Fruit fly (Drosophila melanogaster) whole organism, adult: ENCODE data around the gene knk.

Experiments used
- CG11617 ChIP-seq: fragments of 200-800 bp; sonication (Bioruptor generic); optimal IDR thresholded peaks from 2 replicates; lab custom pipeline; 2017; ENCODE audit warnings: mild to moderate bottlenecking, missing biosample characterization, missing genetic modification reagents, missing genetic modification characterization
- CG12768 ChIP-seq: fragments of 200-800 bp; sonication (Bioruptor generic); optimal IDR thresholded peaks from 2 replicates; lab custom pipeline; 2017; ENCODE audit warnings: missing biosample characterization, missing genetic modification characterization, mild to moderate bottlenecking, moderate library complexity, missing genetic modification reagents
- CG14711 ChIP-seq: fragments of 200-800 bp; sonication (Bioruptor generic); optimal IDR thresholded peaks from 2 replicates; lab custom pipeline; 2018; ENCODE audit warnings: missing biosample characterization, mild to moderate bottlenecking, missing genetic modification characterization, moderate library complexity
- CG1620 ChIP-seq: fragments of 200-800 bp; sonication (Bioruptor generic); optimal IDR thresholded peaks from 2 replicates; lab custom pipeline; 2016; ENCODE audit warnings: missing biosample characterization, missing genetic modification characterization
- CG33017 ChIP-seq: fragments of 200-800 bp; sonication (Bioruptor generic); optimal IDR thresholded peaks from 2 replicates; lab custom pipeline; 2018; ENCODE audit warnings: missing biosample characterization, mild to moderate bottlenecking, missing genetic modification characterization, moderate library complexity
- CG5204 ChIP-seq: fragments of 200-800 bp; sonication (Bioruptor generic); optimal IDR thresholded peaks from 2 replicates; lab custom pipeline; 2016; ENCODE audit warnings: missing biosample characterization, missing genetic modification characterization
- CG7045 ChIP-seq: fragments of 200-800 bp; sonication (Bioruptor generic); optimal IDR thresholded peaks from 2 replicates; lab custom pipeline; 2017; ENCODE audit warnings: missing biosample characterization, mild to moderate bottlenecking, missing genetic modification characterization
- CG7101 ChIP-seq: fragments of 200-800 bp; sonication (Bioruptor generic); optimal IDR thresholded peaks from 2 replicates; lab custom pipeline; 2018; ENCODE audit warnings: missing biosample characterization, mild to moderate bottlenecking, missing genetic modification characterization, moderate library complexity
- Clk ChIP-seq: fragments of 200-800 bp; sonication (Bioruptor generic); optimal IDR thresholded peaks from 2 replicates; lab custom pipeline; 2017; ENCODE audit warnings: missing biosample characterization, missing genetic modification characterization
- Crg-1 ChIP-seq: fragments of 200-800 bp; sonication (Bioruptor generic); optimal IDR thresholded peaks from 2 replicates; lab custom pipeline; 2016; ENCODE audit warnings: missing biosample characterization, missing genetic modification characterization
- Hr96 ChIP-seq: fragments of 200-800 bp; sonication (Bioruptor generic); optimal IDR thresholded peaks from 2 replicates; lab custom pipeline; 2016; ENCODE audit warnings: missing biosample characterization, missing genetic modification characterization
- Mnt ChIP-seq: fragments of 200-800 bp; sonication (Bioruptor generic); optimal IDR thresholded peaks from 2 replicates; lab custom pipeline; 2016; ENCODE audit warnings: missing biosample characterization, mild to moderate bottlenecking, missing genetic modification characterization
- bab1 ChIP-seq: fragments of 200-800 bp; sonication (Bioruptor generic); optimal IDR thresholded peaks from 3 replicates; lab custom pipeline; 2019; ENCODE audit warnings: missing biosample characterization, mild to moderate bottlenecking, missing genetic modification characterization, moderate library complexity
- cic ChIP-seq: fragments of 200-800 bp; sonication (Bioruptor generic); optimal IDR thresholded peaks from 2 replicates; lab custom pipeline; 2017; ENCODE audit warnings: missing biosample characterization, mild to moderate bottlenecking, missing genetic modification characterization, moderate library complexity
- cnc ChIP-seq, 2 experiments: fragments of >200 bp; optimal IDR thresholded peaks; 2 replicates each; lab custom pipeline; 2017
- kay ChIP-seq: fragments of 200-800 bp; sonication (Bioruptor generic); peaks from one replicate; lab custom pipeline; 2016; ENCODE audit warnings: missing biosample characterization, missing genetic modification characterization, borderline replicate concordance
- ovo ChIP-seq: fragments of 200-800 bp; sonication (Bioruptor generic); optimal IDR thresholded peaks from 2 replicates; lab custom pipeline; 2016; ENCODE audit warnings: missing biosample characterization, missing genetic modification characterization
- pad ChIP-seq: fragments of 200-800 bp; sonication (Bioruptor generic); optimal IDR thresholded peaks from 3 replicates; lab custom pipeline; 2017; ENCODE audit warnings: missing biosample characterization, missing genetic modification characterization, mild to moderate bottlenecking, moderate library complexity, missing genetic modification reagents
- tj ChIP-seq: fragments of 200-800 bp; sonication (Bioruptor generic); optimal IDR thresholded peaks from 3 replicates; lab custom pipeline; 2017; ENCODE audit warnings: missing biosample characterization, mild to moderate bottlenecking, missing genetic modification characterization, moderate library complexity
- toe ChIP-seq: fragments of 200-800 bp; sonication (Bioruptor generic); optimal IDR thresholded peaks from 2 replicates; lab custom pipeline; 2016; ENCODE audit warnings: missing biosample characterization, missing genetic modification characterization

Gene knk

DNA sequence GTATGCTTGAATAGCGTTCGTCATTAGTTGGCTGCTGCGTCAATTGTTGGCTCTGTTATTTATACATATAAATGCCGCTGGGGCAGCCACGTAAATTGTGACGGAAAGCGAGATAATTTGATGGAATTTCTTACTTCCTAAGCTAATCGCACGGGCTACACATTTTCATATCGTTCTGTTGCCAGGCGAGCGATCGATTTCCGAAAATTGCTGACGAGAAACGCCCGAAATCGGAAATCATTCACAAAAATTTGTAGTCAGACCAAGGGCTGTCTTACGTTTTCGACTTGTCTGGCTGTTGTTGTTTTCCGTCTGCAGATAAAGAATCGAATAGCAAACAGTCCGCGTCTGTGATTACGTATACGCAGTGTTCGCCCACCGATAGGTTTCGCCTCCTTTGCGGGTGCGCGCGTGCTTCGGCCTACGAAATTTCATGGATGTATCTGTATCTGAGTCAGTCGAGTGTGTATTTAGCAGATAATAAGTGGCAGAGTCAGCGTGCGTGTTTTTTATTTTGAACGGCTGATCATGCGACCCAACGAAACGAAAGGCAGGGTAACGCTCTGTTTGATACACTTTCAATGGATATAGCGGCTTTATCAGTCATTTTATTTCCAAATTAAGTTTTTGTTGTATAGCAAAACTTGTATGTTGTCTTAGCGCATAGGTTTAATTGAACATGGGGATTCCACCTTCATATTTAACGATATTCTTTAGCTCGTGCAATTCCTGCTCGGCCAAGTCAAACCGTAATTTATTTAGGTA, 27.8 kb downstream of the knk start:
- TF ChIP-seq cnc (optimal IDR thresholded peaks at IDR 0.05; lab: Kevin White, UChicago) (no peak), cic (GFP tag; lab: Kevin White, UChicago) (peak; percentile 70), bab1 (GFP tag; lab: Kevin White, UChicago) (no peak), CG7045 (GFP tag; lab: Kevin White, UChicago) (peak; percentile 26), CG11617 (no peak), Crg-1 (GFP tag; lab: Kevin White, UChicago) (no peak), Mnt (peak; percentile 35), toe (GFP tag; lab: Kevin White, UChicago) (no peak), CG14711 (no peak), CG7101 (tag; lab: Kevin White, UChicago) (no peak), Clk (no peak), tj (no peak), pad (GFP tag; lab: Kevin White, UChicago) (no peak), kay (no peak), ovo (GFP tag; lab: Kevin White, UChicago) (no peak), CG12768 (GFP tag; lab: Kevin White, UChicago) (no peak), CG33017 (tag; lab: Kevin White, UChicago) (peak; percentile 3), Hr96 (GFP tag; lab: Kevin White, UChicago) (no peak), CG1620 (GFP tag; lab: Kevin White, UChicago) (no peak), CG5204 (GFP tag; lab: Kevin White, UChicago) (no peak)

- no peak for TF ChIP-seq CG14711
- peak; percentile 90 for TF ChIP-seq kay
Measured at dm6 chr3R:10095765-10096164, 29.7 kb downstream of the knk start.

DNA sequence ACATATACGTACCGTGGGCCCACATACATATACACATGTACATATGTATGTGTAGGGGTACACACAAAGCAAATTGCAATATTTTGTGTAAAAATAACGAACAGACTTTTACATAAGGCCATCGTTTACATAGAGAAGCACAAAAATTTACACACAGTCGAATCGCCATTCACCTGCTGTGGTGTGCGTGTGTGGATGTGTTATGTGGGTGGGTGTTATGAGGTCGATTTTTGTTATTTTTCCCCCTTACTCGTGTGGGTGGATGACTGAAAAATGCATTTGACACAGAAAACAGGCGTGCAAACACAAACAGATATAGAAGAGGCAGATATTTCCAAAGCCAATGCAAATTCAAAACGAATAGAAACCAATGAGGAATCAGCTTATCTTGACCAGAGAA, 30.4 kb downstream of the knk start:
- no peak for TF ChIP-seq CG11617
- TF ChIP-seq CG14711 = no peak
- TF ChIP-seq Crg-1 (GFP tag; lab: Kevin White, UChicago) = no peak
- TF ChIP-seq cnc (optimal IDR thresholded peaks at IDR 0.05; lab: Kevin White, UChicago) = no peak
- peak; percentile 4 for TF ChIP-seq pad (GFP tag; lab: Kevin White, UChicago)
- TF ChIP-seq Hr96 (GFP tag; lab: Kevin White, UChicago) = no peak
- TF ChIP-seq bab1 (GFP tag; lab: Kevin White, UChicago) = no peak
- TF ChIP-seq kay = peak; percentile 65
- TF ChIP-seq toe (GFP tag; lab: Kevin White, UChicago) = no peak

DNA sequence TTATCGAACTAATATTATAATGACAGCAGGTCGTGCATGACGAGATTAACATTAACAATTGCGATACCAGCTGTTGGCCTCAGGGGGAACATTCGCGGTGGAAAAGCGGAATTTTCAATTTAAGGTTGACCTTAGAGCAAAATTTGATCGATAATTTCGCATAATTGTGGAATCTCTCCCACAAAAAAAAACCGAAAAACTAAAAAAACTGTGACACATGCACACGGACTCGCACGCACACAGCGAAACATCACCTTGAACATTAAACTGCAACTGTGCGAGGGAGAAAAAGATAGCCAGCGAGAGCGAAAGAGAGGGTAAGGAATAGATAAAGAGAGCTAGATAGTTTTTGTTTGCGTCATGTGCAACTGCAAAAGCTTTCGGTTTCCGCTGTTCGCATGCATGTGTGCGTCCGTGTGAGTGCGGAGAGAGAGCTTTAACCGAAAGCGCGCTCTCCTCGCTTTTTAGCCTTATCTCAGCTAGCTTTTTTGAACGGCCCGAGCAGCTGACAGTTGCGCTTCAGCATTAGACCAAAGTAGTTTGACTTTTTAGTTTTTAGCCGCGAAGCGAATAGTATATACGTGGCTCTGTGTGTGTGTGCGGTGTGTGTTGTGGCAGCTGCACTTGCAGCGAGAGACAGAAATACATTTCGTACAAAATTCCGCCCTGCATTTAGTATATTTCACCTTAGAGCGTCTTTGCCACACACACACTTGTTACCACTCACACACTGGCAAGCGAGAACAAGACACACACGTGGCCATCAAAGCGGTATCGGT, 32.0 kb downstream of the knk start:
- no peak for TF ChIP-seq Hr96 (GFP tag; lab: Kevin White, UChicago)
- peak; percentile 59 for TF ChIP-seq CG12768 (GFP tag; lab: Kevin White, UChicago)
- TF ChIP-seq CG7101 (tag; lab: Kevin White, UChicago) = peak; percentile 49
- TF ChIP-seq CG11617 = peak; percentile 40
- peak; percentile 77 for TF ChIP-seq Mnt
- no peak for TF ChIP-seq CG1620 (GFP tag; lab: Kevin White, UChicago)
- TF ChIP-seq kay = peak; percentile 98
- peak; percentile 17 for TF ChIP-seq CG7045 (GFP tag; lab: Kevin White, UChicago)
- TF ChIP-seq cnc (optimal IDR thresholded peaks at IDR 0.05; lab: Kevin White, UChicago) = peak in 1 of 2 experiments; percentile 32
- peak; percentile 85 for TF ChIP-seq cic (GFP tag; lab: Kevin White, UChicago)
- no peak for TF ChIP-seq toe (GFP tag; lab: Kevin White, UChicago)
- TF ChIP-seq CG14711 = no peak
- peak; percentile 57 for TF ChIP-seq tj
- TF ChIP-seq CG33017 (tag; lab: Kevin White, UChicago) = peak; percentile 52

DNA sequence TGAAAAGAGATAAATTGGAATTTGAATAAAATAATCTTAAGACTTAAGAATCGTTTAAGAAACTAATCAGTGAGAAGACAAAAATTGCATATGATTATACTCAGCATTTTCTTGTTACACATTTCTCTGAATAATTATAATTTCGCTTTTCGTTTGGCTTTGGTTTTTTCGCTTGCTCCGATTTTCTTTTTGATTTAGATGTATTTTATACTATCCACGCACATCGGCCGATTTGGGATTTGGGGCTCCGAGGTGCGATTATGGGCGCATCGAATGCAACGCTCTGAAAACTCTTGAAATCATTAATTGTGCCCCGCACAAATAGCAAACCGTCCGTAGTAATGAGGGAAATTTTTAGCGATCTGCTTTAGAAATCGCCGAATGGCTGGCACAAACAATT, 34.0 kb downstream of the knk start:
- TF ChIP-seq kay = peak; percentile 95
- no peak for TF ChIP-seq CG7101 (tag; lab: Kevin White, UChicago)

DNA sequence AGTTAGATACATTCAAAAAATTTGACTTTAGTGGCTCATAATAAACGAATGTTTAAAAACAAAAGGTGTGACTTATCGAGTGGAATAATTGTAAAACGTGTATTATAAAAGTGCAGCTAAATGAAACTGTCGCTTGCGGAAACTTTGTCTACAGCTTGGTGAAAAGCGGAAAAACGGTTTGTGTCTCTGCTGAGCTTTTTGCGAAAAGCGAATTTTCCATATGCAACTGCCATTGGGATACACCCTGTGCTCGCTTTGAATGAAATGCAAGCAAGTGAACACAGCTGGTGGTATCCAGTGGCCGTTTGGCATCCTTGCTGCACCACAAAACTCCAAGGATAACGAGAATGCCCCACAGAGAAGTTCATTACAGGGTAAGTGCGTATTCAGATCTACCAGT, 34.6 kb downstream of the knk start:
- no peak for TF ChIP-seq cnc (optimal IDR thresholded peaks at IDR 0.05; lab: Kevin White, UChicago)
- peak; percentile 42 for TF ChIP-seq cic (GFP tag; lab: Kevin White, UChicago)

DNA sequence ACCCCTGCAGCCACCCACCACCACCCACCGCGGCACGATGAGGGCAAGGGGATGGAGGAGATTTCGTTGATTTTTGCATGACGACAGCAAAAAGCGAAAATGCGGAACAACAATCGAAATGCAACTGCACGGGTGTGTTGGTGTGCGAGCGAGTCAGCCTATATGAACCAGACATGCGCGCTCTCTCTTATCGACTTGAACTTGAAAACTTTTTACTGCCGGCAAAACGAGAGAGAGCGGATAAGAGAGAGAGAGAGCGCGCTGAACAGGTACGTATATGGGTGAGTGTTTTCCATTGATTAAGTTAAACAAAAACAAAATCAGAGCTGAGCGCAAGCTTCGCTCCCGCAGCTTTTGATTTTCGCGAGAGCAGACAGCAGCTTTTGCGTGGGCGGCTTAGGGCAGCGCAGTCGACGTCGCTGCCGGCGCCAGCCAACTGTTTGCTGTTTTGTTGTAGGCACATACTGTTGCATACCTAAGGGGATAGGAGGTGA, 36.2 kb downstream of the knk start:
- TF ChIP-seq Hr96 (GFP tag; lab: Kevin White, UChicago) (no peak), ovo (GFP tag; lab: Kevin White, UChicago) (no peak), CG5204 (GFP tag; lab: Kevin White, UChicago) (no peak), Crg-1 (GFP tag; lab: Kevin White, UChicago) (no peak), pad (GFP tag; lab: Kevin White, UChicago) (peak; percentile 67), CG12768 (GFP tag; lab: Kevin White, UChicago) (peak; percentile 83), CG7045 (GFP tag; lab: Kevin White, UChicago) (no peak), Clk (peak; percentile 48), CG1620 (GFP tag; lab: Kevin White, UChicago) (no peak), CG33017 (tag; lab: Kevin White, UChicago) (peak; percentile 56), CG14711 (peak; percentile 22), kay (no peak), CG7101 (tag; lab: Kevin White, UChicago) (peak; percentile 12), bab1 (GFP tag; lab: Kevin White, UChicago) (no peak), toe (GFP tag; lab: Kevin White, UChicago) (no peak), tj (peak; percentile 99), CG11617 (no peak), cic (GFP tag; lab: Kevin White, UChicago) (peak; percentile 97), Mnt (peak; percentile 78), cnc (optimal IDR thresholded peaks at IDR 0.05; lab: Kevin White, UChicago) (peak; percentile 33 to 59)
